Worm (Caenorhabditis elegans) whole organism, early embryonic: ENCODE data around the gene grl-22.

ENCODE experiments used
- B0310.2 ChIP-seq: sonication (generic microtip); optimal IDR thresholded peaks from 2 replicates; lab custom pipeline; 2016; ENCODE audit warnings: mild to moderate bottlenecking, missing genetic modification characterization, missing compliant biosample characterization
- F13C5.2 ChIP-seq: sonication (generic microtip); optimal IDR thresholded peaks from 2 replicates; lab custom pipeline; 2017; ENCODE audit warnings: mild to moderate bottlenecking, missing genetic modification characterization, inconsistent platforms, missing compliant biosample characterization
- aly-1 ChIP-seq: sonication (generic microtip); optimal IDR thresholded peaks from 2 replicates; lab custom pipeline; 2016; ENCODE audit warnings: missing genetic modification characterization, missing compliant biosample characterization
- ama-1 ChIP-seq: fragments of 150-350 bp; optimal IDR thresholded peaks from 2 replicates; lab custom pipeline; 2014
- ceh-13 ChIP-seq: fragments of 200-800 bp; sonication (Bioruptor generic); optimal IDR thresholded peaks from 2 replicates; lab custom pipeline; 2018; ENCODE audit warnings: mild to moderate bottlenecking, missing genetic modification characterization, missing compliant biosample characterization
- ceh-36 ChIP-seq: sonication (generic microtip); optimal IDR thresholded peaks from 2 replicates; lab custom pipeline; 2016; ENCODE audit warnings: missing genetic modification characterization, inconsistent platforms, missing compliant biosample characterization
- ets-7 ChIP-seq: sonication (generic microtip); optimal IDR thresholded peaks from 2 replicates; lab custom pipeline; 2016; ENCODE audit warnings: missing genotype, missing genetic modification characterization, missing compliant biosample characterization
- flt-1 ChIP-seq: fragments of 200-800 bp; sonication (Bioruptor generic); IDR thresholded peaks from 2 replicates; pipeline ENCODE4 v1.3.6; 2022; ENCODE audit warnings: missing genetic modification characterization, missing compliant biosample characterization
- hmbx-1 ChIP-seq: sonication (generic microtip); optimal IDR thresholded peaks from 2 replicates; lab custom pipeline; 2016; ENCODE audit warnings: mild to moderate bottlenecking, missing genetic modification characterization, missing compliant biosample characterization
- hmg-4 ChIP-seq: fragments of 200-800 bp; sonication (Bioruptor generic); optimal IDR thresholded peaks from 2 replicates; lab custom pipeline; 2018; ENCODE audit warnings: mild to moderate bottlenecking, missing genetic modification characterization, missing compliant biosample characterization
- hnd-1 ChIP-seq: sonication (generic microtip); optimal IDR thresholded peaks from 2 replicates; lab custom pipeline; 2016; ENCODE audit warnings: missing genetic modification characterization, missing compliant biosample characterization
- pes-1 ChIP-seq: fragments of 200-800 bp; sonication (Bioruptor generic); IDR thresholded peaks from 2 replicates; pipeline ENCODE4 v1.3.6; 2022; ENCODE audit warnings: missing genetic modification reagents, missing genetic modification characterization, missing compliant biosample characterization
- scrt-1 ChIP-seq: fragments of 200-800 bp; sonication (Bioruptor generic); IDR thresholded peaks from 2 replicates; pipeline ENCODE4 v1.3.6; 2022; ENCODE audit warnings: missing genetic modification characterization, missing compliant biosample characterization
- sea-1 ChIP-seq: fragments of 200-800 bp; sonication (Bioruptor generic); conservative IDR thresholded peaks from 2 replicates; pipeline ENCODE4 v1.3.6; 2022; ENCODE audit warnings: missing genetic modification characterization, missing compliant biosample characterization
- tbx-11 ChIP-seq: fragments of 200-800 bp; sonication (Bioruptor generic); IDR thresholded peaks from 2 replicates; pipeline ENCODE4 v1.3.6; 2022; ENCODE audit warnings: missing genetic modification characterization, missing compliant biosample characterization
- tbx-37 ChIP-seq: fragments of 200-800 bp; sonication (Bioruptor generic); conservative IDR thresholded peaks from 2 replicates; pipeline ENCODE4 v1.3.6; 2022; ENCODE audit warnings: missing genetic modification reagents, missing genetic modification characterization, missing compliant biosample characterization
- tra-4 ChIP-seq: sonication (generic microtip); optimal IDR thresholded peaks from 2 replicates; lab custom pipeline; 2017; ENCODE audit warnings: missing genetic modification characterization, missing compliant biosample characterization

The grl-22 gene

DNA sequence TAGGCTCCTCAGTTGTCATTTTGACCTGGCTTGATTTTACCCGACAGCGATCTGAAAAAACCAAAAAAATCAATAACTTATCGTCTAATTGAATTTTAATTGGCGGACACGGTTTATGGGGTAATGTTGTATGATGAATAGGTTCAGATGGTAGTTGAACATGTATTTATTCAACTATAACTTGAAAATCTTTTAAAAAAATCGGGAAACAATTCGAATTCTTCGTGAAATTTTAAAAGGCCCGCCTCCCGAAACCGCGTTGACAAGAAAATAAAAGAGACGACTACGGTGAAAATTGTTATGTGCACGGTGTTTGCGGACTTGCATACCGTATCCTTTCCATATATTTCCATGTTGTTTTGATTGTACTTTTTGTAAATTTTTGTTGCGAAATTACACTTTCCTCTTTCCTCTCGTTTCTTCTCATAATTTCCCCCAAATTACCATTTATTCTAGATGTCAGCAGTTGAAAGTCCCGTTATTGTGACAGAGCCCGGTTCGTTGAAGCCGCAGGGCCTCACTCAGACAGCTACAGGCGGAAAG, 29.0 kb upstream of the grl-22 start, which contains the start of the genes T24G10.2 and disl-2:
T24G10.2 (minus strand) TSS at position 51 of the 543 bp plus-strand sequence.
disl-2 (plus strand) TSS at position 457 of the 543 bp plus-strand sequence.
- peak; percentile 41 for TF ChIP-seq F13C5.2
- no peak for TF ChIP-seq ets-7 (tag; lab: Kevin White, UChicago)

DNA sequence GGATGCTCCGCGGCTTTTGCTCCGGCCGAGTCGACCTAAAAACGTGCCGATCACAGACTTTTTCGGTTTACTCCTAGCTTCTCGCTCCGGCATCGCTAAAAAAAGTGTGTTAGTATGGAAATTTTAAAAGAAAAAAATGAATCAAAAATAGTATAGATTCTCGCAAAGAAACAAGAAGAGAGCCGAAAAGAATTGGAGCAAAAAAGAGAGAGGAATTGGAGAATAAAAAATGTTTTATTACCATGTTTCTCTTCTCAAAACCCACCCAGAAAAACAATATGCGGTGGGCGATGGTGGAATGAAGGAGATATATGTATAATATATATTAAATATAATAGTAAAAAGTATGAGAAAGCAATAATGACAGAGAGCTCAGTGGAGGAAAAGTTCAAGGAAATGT, 26.7 kb upstream of the grl-22 start, which contains the start of gene W03A5.6:
W03A5.6 (minus strand) TSS at position 101 of the 400 bp plus-strand sequence.
- no peak for TF ChIP-seq scrt-1 (GFP tag; lab: Robert Waterston, UW)
- no peak for TF ChIP-seq tbx-11

DNA sequence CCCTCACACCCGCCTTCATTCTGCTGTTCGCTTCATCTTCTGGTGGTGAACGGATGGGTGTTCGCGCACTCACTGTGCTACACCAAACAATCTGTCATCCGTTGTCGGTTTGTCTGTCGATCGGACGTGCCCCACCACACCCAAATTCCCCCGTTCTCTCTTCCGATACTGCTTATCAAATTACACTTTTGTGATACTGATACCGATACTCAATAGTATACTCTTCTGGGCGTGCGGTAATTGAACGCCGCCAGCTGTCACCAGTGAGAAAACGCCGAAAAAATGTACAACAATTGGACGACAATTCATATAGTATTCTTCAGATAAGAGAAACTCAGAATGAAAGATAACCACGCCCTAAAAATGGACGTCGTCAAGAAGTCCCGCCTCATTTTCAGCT, 24.3 kb upstream of the grl-22 start:
- TF ChIP-seq hmbx-1 (no peak), tbx-37 (GFP tag; lab: Robert Waterston, UW) (no peak), ama-1 (lab: Kevin White, UChicago) (no peak), tbx-11 (no peak), tra-4 (no peak), B0310.2 (tag; lab: Kevin White, UChicago) (no peak), aly-1 (tag; lab: Kevin White, UChicago) (no peak), F13C5.2 (no peak), sea-1 (GFP tag; lab: Robert Waterston, UW) (no peak), ceh-36 (tag; lab: Kevin White, UChicago) (no peak), ceh-13 (no peak), hmg-4 (GFP tag; lab: Kevin White, UChicago) (no peak), flt-1 (no peak), ets-7 (tag; lab: Kevin White, UChicago) (no peak), pes-1 (no peak), hnd-1 (tag; lab: Kevin White, UChicago) (no peak), scrt-1 (GFP tag; lab: Robert Waterston, UW) (no peak)

DNA sequence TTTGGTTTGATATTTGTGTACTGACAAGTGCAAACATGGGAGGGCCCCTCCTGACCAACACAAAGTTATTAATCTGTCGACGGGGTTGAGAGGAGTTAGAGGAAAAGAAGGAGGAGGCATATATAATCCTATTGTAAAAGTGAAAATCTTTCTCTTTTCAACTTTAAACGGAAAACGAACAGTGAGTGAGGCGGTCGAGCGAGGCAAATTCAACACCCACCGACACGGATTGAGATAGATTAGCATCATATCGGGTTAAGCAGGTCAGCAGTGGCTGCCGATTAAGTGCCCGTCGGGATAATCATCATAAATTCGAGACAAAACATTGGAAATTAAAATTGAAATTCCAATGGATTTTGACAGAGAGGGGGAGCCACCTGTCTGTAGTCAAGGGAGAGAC, 22.5 kb upstream of the grl-22 start:
- TF ChIP-seq scrt-1 (GFP tag; lab: Robert Waterston, UW) = no peak
- TF ChIP-seq B0310.2 (tag; lab: Kevin White, UChicago) = no peak
- no peak for TF ChIP-seq ets-7 (tag; lab: Kevin White, UChicago)
- TF ChIP-seq flt-1 = no peak
- no peak for TF ChIP-seq ceh-13
- no peak for TF ChIP-seq ceh-36 (tag; lab: Kevin White, UChicago)
- no peak for TF ChIP-seq tbx-37 (GFP tag; lab: Robert Waterston, UW)

DNA sequence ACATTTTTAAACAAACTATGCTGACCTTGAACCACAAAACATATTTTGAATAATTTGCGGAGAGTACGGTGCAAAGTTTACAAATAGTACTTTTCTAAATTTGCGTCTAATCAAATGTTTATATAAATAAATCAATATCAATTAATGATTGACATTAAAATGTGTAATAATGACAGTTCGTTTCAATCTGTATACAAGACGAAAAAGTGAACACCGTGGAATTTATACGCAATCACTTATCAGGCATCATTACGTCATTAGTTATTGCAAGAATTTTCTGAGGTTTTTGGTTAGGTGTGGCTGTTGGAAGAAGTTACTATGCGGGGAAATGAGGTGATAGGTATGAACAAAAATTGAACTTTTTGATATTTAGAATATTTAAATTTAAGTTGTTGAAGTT, 13.3 kb upstream of the grl-22 start:
- TF ChIP-seq ceh-36 (tag; lab: Kevin White, UChicago) (no peak), hmg-4 (GFP tag; lab: Kevin White, UChicago) (no peak), flt-1 (no peak), hmbx-1 (no peak), pes-1 (no peak), tbx-37 (GFP tag; lab: Robert Waterston, UW) (no peak), tra-4 (no peak), ets-7 (tag; lab: Kevin White, UChicago) (no peak)

DNA sequence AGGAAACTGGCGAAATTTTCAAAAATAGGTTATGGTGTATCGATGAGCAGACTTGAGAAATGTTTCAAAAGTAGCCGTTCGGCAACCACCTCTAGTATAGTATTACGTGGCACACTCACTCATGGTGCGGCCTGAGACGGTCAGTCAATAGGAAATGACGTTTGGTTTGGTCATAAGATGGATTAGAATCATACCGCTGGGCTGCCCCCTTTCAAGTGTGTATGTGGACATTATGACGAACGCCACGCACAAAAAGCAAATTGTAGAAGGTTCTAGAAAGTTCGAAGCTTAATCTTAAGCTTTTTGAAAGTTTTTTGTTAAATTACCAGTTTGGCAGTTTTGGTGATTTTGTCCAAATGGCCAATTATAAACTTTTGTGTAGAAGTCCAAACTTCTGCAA, 10.6 kb upstream of the grl-22 start:
- no peak for TF ChIP-seq pes-1
- no peak for TF ChIP-seq tbx-11
- TF ChIP-seq F13C5.2 = no peak
- TF ChIP-seq flt-1 = no peak
- no peak for TF ChIP-seq tra-4
- no peak for TF ChIP-seq sea-1 (GFP tag; lab: Robert Waterston, UW)
- no peak for TF ChIP-seq ets-7 (tag; lab: Kevin White, UChicago)
- no peak for TF ChIP-seq ceh-36 (tag; lab: Kevin White, UChicago)
- TF ChIP-seq hnd-1 (tag; lab: Kevin White, UChicago) = no peak
- no peak for TF ChIP-seq scrt-1 (GFP tag; lab: Robert Waterston, UW)
- TF ChIP-seq aly-1 (tag; lab: Kevin White, UChicago) = no peak
- TF ChIP-seq hmbx-1 = no peak
- no peak for TF ChIP-seq B0310.2 (tag; lab: Kevin White, UChicago)
- no peak for TF ChIP-seq hmg-4 (GFP tag; lab: Kevin White, UChicago)

DNA sequence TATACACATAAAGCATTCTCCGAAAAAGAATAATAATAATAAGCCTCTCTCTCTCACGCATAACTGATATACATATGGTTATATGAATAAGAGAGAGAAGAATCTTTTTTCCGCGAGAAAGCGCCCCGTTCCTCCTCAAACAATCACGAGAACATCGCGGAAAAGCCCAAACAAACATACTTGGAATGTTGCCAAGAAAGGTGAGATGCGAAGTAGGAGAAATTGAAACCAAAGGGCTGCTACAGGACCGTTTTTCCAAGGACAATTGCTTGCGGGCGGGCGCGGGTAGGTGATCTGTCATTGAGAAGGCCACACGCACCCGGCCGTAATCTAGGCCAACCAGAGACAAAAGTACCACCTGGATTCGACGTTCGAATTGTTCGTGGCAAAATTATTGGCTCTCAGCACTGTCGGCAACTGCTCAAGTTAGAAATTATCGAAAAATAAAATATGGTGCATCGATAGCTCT, 9.9 kb upstream of the grl-22 start, which contains the start of gene dnj-24:
dnj-24 (minus strand) TSS at position 419 of the 469 bp plus-strand sequence.
- TF ChIP-seq hmg-4 (GFP tag; lab: Kevin White, UChicago) = peak; percentile 5
- no peak for TF ChIP-seq flt-1

DNA sequence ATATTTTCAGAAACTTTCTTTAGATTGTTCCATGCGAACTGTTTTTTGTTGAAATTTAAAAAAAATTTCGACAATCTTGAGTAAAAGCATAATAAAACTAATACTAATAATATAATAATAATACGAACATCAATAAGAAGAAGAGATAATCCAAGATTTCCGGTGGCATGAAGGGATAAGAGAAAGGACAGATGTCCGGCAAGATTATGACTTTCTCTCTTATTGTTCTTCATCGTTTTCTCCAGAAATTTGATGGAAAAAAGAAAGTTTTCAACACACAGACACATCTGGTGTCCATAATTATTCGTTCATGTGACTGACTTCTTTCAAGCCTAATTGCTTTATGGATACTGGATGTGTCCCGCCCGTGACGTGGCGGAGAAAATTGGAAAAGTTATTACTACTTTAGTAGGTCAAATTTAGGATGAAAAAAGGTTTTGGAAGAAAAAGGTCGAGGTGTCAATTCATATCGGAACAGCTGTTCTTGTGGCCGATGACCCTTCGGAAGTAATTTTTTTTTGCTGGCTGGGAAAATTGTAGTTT, 8.8 kb upstream of the grl-22 start:
- TF ChIP-seq ceh-13 (no peak), tbx-11 (no peak), hmbx-1 (no peak), scrt-1 (GFP tag; lab: Robert Waterston, UW) (no peak), B0310.2 (tag; lab: Kevin White, UChicago) (no peak), ceh-36 (tag; lab: Kevin White, UChicago) (no peak), hnd-1 (tag; lab: Kevin White, UChicago) (no peak), aly-1 (tag; lab: Kevin White, UChicago) (no peak), hmg-4 (GFP tag; lab: Kevin White, UChicago) (no peak), ama-1 (lab: Kevin White, UChicago) (no peak), tbx-37 (GFP tag; lab: Robert Waterston, UW) (no peak), pes-1 (no peak), F13C5.2 (no peak), flt-1 (no peak)
